Fruit fly (Drosophila melanogaster): ENCODE results near the gene CtIP.

CtIP gene

DNA sequence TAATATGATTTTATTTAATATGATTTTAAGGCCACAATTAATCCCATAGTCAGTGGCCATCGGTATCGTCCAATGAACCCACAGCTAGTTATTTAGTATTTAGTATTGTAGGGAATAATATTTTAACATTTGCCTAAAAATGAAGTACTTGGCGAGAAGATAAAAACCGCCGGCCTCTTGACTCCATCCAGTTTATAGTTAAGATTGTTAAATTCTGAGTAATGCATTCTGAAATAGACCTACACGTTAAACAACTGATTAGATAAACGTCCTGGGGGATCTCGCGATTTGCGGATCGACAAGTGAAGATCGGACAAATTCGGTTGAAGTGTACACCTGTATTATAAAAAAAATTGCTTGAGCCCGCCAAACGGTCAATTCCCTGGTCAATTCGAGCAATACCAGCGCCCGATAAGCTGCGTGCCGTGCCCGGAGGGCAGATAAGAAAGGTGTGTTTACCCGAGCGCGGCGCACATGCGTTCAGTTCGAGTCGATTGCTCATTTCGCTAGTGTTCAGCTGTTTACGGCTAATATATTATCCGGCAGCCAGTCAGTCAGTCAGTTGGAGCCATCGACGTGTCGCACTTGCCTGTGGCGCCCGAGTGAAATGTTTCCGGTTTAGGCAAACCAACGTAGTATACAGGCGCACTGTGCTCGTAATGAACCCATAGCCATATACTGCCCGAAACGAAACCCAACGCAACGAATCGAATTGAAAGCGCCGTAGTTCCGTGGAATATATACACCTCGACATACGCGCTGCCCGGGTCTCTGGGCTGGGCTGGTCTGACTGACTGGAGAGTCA, 48.8 kb upstream of the CtIP start (continued):
- no peak for TF ChIP-seq hbn (GFP tag; IDR thresholded peaks at IDR 0.05; ENCODE audit: partially characterized antibody)
- TF ChIP-seq CG30020 (tag; optimal IDR thresholded peaks at IDR 0.05) = no peak
- TF ChIP-seq NFAT (GFP tag; IDR thresholded peaks at IDR 0.05) = no peak
- peak; percentile 60 for TF ChIP-seq Deaf1 (tag; optimal IDR thresholded peaks at IDR 0.05)
- no peak for TF ChIP-seq Drgx (GFP tag; IDR thresholded peaks at IDR 0.05)
- no peak for TF ChIP-seq repo (GFP tag; optimal IDR thresholded peaks at IDR 0.05)
- no peak for TF ChIP-seq ftz-f1 (GFP tag; optimal IDR thresholded peaks at IDR 0.05)
- no peak for TF ChIP-seq slbo (GFP tag; IDR thresholded peaks at IDR 0.05)
- TF ChIP-seq Kr (GFP tag; optimal IDR thresholded peaks at IDR 0.05) = no peak
- no peak for TF ChIP-seq schlank (tag; optimal IDR thresholded peaks at IDR 0.05)
- no peak for TF ChIP-seq psq (GFP tag; optimal IDR thresholded peaks at IDR 0.05)
- TF ChIP-seq lola (GFP tag; optimal IDR thresholded peaks at IDR 0.05) = no peak
- TF ChIP-seq CG18476 (GFP tag; optimal IDR thresholded peaks at IDR 0.05) = no peak
- TF ChIP-seq danr (GFP tag; IDR thresholded peaks at IDR 0.05) = no peak
- TF ChIP-seq CG34376 (GFP tag; optimal IDR thresholded peaks at IDR 0.05) = peak; percentile 67
- no peak for TF ChIP-seq ap (GFP tag; IDR thresholded peaks at IDR 0.05)
- TF ChIP-seq ATbp (GFP tag; optimal IDR thresholded peaks at IDR 0.05) = no peak
- TF ChIP-seq Ssrp (tag; optimal IDR thresholded peaks at IDR 0.05) = no peak
- no peak for TF ChIP-seq vfl (GFP tag; optimal IDR thresholded peaks at IDR 0.05)
- no peak for TF ChIP-seq CG16779 (GFP tag; IDR thresholded peaks at IDR 0.05)
- TF ChIP-seq trh (GFP tag; optimal IDR thresholded peaks at IDR 0.05) = no peak
- TF ChIP-seq lab (GFP tag; optimal IDR thresholded peaks at IDR 0.05) = peak; percentile 65
- no peak for TF ChIP-seq mld (GFP tag; IDR thresholded peaks at IDR 0.05; ENCODE audit: partially characterized antibody)
- TF ChIP-seq CG6272 (GFP tag; IDR thresholded peaks at IDR 0.05) = no peak
- no peak for TF ChIP-seq CG7271 (tag; optimal IDR thresholded peaks at IDR 0.05)
- TF ChIP-seq Sin3A (optimal IDR thresholded peaks at IDR 0.05) = no peak
- TF ChIP-seq CG13894 (tag; optimal IDR thresholded peaks at IDR 0.05) = peak; percentile 2
- TF ChIP-seq vnd (GFP tag; IDR thresholded peaks at IDR 0.05; ENCODE audit: partially characterized antibody) = no peak
- peak; percentile 72 for TF ChIP-seq cwo (GFP tag; optimal IDR thresholded peaks at IDR 0.05)
- no peak for TF ChIP-seq CG31388 (GFP tag; optimal IDR thresholded peaks at IDR 0.05)
- TF ChIP-seq Oli (tag; optimal IDR thresholded peaks at IDR 0.05) = no peak
- TF ChIP-seq crp (GFP tag; optimal IDR thresholded peaks at IDR 0.05) = no peak
- no peak for TF ChIP-seq Ravus (GFP tag; IDR thresholded peaks at IDR 0.05)
- TF ChIP-seq CG10565 (GFP tag; optimal IDR thresholded peaks at IDR 0.05) = no peak
- no peak for TF ChIP-seq CG11398 (GFP tag; optimal IDR thresholded peaks at IDR 0.05)
- no peak for TF ChIP-seq Poxn (GFP tag; IDR thresholded peaks at IDR 0.05)
- peak; percentile 59 for TF ChIP-seq grn (GFP tag; optimal IDR thresholded peaks at IDR 0.05)
- TF ChIP-seq CG18262 (tag; optimal IDR thresholded peaks at IDR 0.05) = no peak
- TF ChIP-seq CG5245 (GFP tag; optimal IDR thresholded peaks at IDR 0.05) = no peak
- no peak for TF ChIP-seq pan (optimal IDR thresholded peaks at IDR 0.05)
- TF ChIP-seq pan (GFP tag; optimal IDR thresholded peaks at IDR 0.05 in 1 of 2, IDR thresholded peaks at IDR 0.05 in 1 of 2) = no peak
- no peak for TF ChIP-seq CTCF (GFP tag; optimal IDR thresholded peaks at IDR 0.05)
- no peak for TF ChIP-seq salm (tag; optimal IDR thresholded peaks at IDR 0.05)
- TF ChIP-seq sisA (GFP tag; IDR thresholded peaks at IDR 0.05) = no peak
- no peak for TF ChIP-seq cato (GFP tag; optimal IDR thresholded peaks at IDR 0.05; ENCODE audit: borderline replicate concordance)
- TF ChIP-seq CG11695 (GFP tag; IDR thresholded peaks at IDR 0.05) = no peak
- no peak for TF ChIP-seq CG2875 (GFP tag; optimal IDR thresholded peaks at IDR 0.05)
- peak; percentile 80 for TF ChIP-seq CG10543 (GFP tag; optimal IDR thresholded peaks at IDR 0.05)
- TF ChIP-seq pita (GFP tag; optimal IDR thresholded peaks at IDR 0.05) = no peak
- TF ChIP-seq yki (optimal IDR thresholded peaks at IDR 0.05) = no peak
- TF ChIP-seq unpg (GFP tag; optimal IDR thresholded peaks at IDR 0.05) = no peak
